Fruit fly (Drosophila melanogaster): ENCODE measurements around the gene CG34299.

CG34299 gene

DNA sequence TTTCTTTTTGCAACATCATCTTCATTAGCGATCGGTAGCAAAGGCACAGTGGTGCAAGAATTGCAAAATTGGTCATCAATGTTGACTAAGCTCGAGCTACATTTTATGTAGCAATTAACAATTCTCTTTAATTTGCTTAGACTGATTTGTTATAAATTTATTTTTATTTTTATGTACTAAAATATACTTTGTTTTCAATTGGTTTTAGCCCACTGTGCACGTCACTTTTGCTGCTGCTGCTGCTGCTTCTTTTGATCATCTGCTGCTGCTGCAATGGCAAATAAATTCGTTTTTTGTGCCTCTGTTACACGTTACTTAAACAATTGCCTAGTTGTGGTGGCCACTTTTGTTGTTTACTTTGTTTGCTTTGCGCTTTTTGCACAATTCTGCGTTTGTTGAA is 46.7 kb downstream of the CG34299 start (continued):
- TF ChIP-seq Opbp (GFP tag; IDR thresholded peaks at IDR 0.05; ENCODE audit: partially characterized antibody) (no peak), unc-4 (GFP tag; IDR thresholded peaks at IDR 0.05; ENCODE audit: partially characterized antibody) (no peak), Atf-2 (GFP tag; optimal IDR thresholded peaks at IDR 0.05) (peak; percentile 56), stc (GFP tag; IDR thresholded peaks at IDR 0.05) (peak; percentile 89), mld (GFP tag; IDR thresholded peaks at IDR 0.05; ENCODE audit: partially characterized antibody) (no peak), CG10366 (GFP tag; IDR thresholded peaks at IDR 0.05) (peak; percentile 88), caup (GFP tag; optimal IDR thresholded peaks at IDR 0.05; ENCODE audit: severe bottlenecking) (peak; percentile 69), Dip3 (GFP tag; optimal IDR thresholded peaks at IDR 0.05) (no peak), CG11085 (GFP tag; IDR thresholded peaks at IDR 0.05) (no peak; the same call in 1 of the 2 replicates), CG3726 (GFP tag; IDR thresholded peaks at IDR 0.05) (peak; percentile 79; the same call in 2 of the 3 replicates), emc (GFP tag; optimal IDR thresholded peaks at IDR 0.05) (no peak), gsb (GFP tag; IDR thresholded peaks at IDR 0.05) (peak; percentile 47), CG12744 (GFP tag; optimal IDR thresholded peaks at IDR 0.05) (peak; percentile 33), ash1 (GFP tag; optimal IDR thresholded peaks at IDR 0.05) (no peak), Meics (GFP tag; optimal IDR thresholded peaks at IDR 0.05) (peak; percentile 70), vnd (GFP tag; IDR thresholded peaks at IDR 0.05; ENCODE audit: partially characterized antibody) (no peak), bsh (GFP tag; optimal IDR thresholded peaks at IDR 0.05) (peak; percentile 87 to 93), jing (GFP tag; optimal IDR thresholded peaks at IDR 0.05) (peak; percentile 78), CG1792 (GFP tag; optimal IDR thresholded peaks at IDR 0.05) (no peak), gsb-n (tag; optimal IDR thresholded peaks at IDR 0.05) (peak; percentile 75), PHDP (tag; optimal IDR thresholded peaks at IDR 0.05) (peak; percentile 79), grn (GFP tag; optimal IDR thresholded peaks at IDR 0.05) (no peak), psq (GFP tag; optimal IDR thresholded peaks at IDR 0.05) (peak; percentile 20), run (tag; optimal IDR thresholded peaks at IDR 0.05) (peak; percentile 56), CG1529 (GFP tag; optimal IDR thresholded peaks at IDR 0.05) (peak; percentile 64), aop (GFP tag; IDR thresholded peaks at IDR 0.05) (no peak), Aef1 (GFP tag; IDR thresholded peaks at IDR 0.05) (peak; percentile 83), CG9727 (GFP tag; optimal IDR thresholded peaks at IDR 0.05) (peak; percentile 74), kni (GFP tag; optimal IDR thresholded peaks at IDR 0.05) (no peak), ttk (GFP tag; IDR thresholded peaks at IDR 0.05) (peak; percentile 82), ems (GFP tag; optimal IDR thresholded peaks at IDR 0.05) (peak; percentile 58), dmrt99B (tag; optimal IDR thresholded peaks at IDR 0.05) (peak; percentile 81), Nf-YA (GFP tag; IDR thresholded peaks at IDR 0.05) (peak; percentile 74; the same call in 1 of the 2 replicates), CG13424 (tag; optimal IDR thresholded peaks at IDR 0.05) (peak; percentile 77), CG18599 (GFP tag; optimal IDR thresholded peaks at IDR 0.05) (peak; percentile 61), Oli (tag; optimal IDR thresholded peaks at IDR 0.05) (peak; percentile 87), row (GFP tag; IDR thresholded peaks at IDR 0.05) (peak; percentile 85), dm (GFP tag; optimal IDR thresholded peaks at IDR 0.05) (no peak), dmrt11E (tag; optimal IDR thresholded peaks at IDR 0.05) (peak; percentile 79), CG8765 (GFP tag; IDR thresholded peaks at IDR 0.05) (peak; percentile 80; the same call in 1 of the 2 replicates), kah (GFP tag; optimal IDR thresholded peaks at IDR 0.05) (peak; percentile 47), CG2129 (GFP tag; IDR thresholded peaks at IDR 0.05; ENCODE audit: partially characterized antibody) (no peak), Fer2 (tag; optimal IDR thresholded peaks at IDR 0.05) (peak; percentile 1), CG8478 (optimal IDR thresholded peaks at IDR 0.05) (no peak), CG9609 (GFP tag; optimal IDR thresholded peaks at IDR 0.05) (no peak), br (optimal IDR thresholded peaks at IDR 0.05) (no peak), CG7357 (GFP tag; IDR thresholded peaks at IDR 0.05) (peak; percentile 69), kay (GFP tag; optimal IDR thresholded peaks at IDR 0.05) (no peak), CG17802 (tag; optimal IDR thresholded peaks at IDR 0.05) (peak; percentile 61), CG6272 (GFP tag; IDR thresholded peaks at IDR 0.05) (peak; percentile 60), croc (GFP tag; conservative IDR thresholded peaks at IDR 0.05) (peak; percentile 70)

Data from whole organism, embryonic.